Worm (Caenorhabditis elegans): ENCODE results near the gene Y54G2A.19.

DNA sequence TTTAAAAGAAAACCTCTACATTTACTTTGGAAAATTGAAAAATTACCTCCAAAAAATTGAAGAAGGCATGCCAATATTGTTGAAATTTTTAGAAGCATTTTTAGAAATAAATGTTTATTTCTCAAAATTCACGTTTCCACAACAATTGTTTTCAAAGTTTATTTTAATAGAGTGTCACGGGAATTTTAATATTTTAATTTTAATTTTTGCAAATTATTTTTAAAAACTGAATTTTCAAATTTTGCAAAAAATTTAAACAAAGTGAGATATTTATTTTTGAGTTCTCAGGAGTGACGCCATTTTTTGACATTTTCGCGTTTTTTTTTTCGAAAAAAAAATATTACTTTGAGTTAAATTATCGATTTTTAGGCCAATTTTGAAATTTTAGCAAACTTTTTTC lies 41.4 kb downstream of the Y54G2A.19 start, which contains the start of gene Y54G2A.49:
- no peak for TF ChIP-seq B0019.2 (GFP tag; conservative IDR thresholded peaks at IDR 0.05)
- TF ChIP-seq ccch-3 (GFP tag; optimal IDR thresholded peaks at IDR 0.05) = no peak
- no peak for TF ChIP-seq dpl-1 (GFP tag; optimal IDR thresholded peaks at IDR 0.05)
- TF ChIP-seq snpc-1.1 (tag; optimal IDR thresholded peaks at IDR 0.05; ENCODE audit: insufficient read depth) = no peak
- no peak for TF ChIP-seq sea-2 (GFP tag; IDR thresholded peaks at IDR 0.05)
- no peak for TF ChIP-seq egl-44 (GFP tag; IDR thresholded peaks at IDR 0.05)
- TF ChIP-seq snpc-4 (GFP tag; optimal IDR thresholded peaks at IDR 0.05) = no peak
- TF ChIP-seq snpc-4 (tag; optimal IDR thresholded peaks at IDR 0.05) = no peak
- no peak for TF ChIP-seq hmg-20 (GFP tag; IDR thresholded peaks at IDR 0.05)
- no peak for TF ChIP-seq lsy-27 (tag; optimal IDR thresholded peaks at IDR 0.05; ENCODE audit: borderline replicate concordance, insufficient read depth)
- TF ChIP-seq unc-130 (GFP tag; optimal IDR thresholded peaks at IDR 0.05) = no peak
